Worm (Caenorhabditis elegans) whole organism, L4 larva: ENCODE data around the gene srz-63.

ENCODE experiments used
- D1046.2 ChIP-seq: fragments of 200-800 bp; sonication (Bioruptor generic); IDR thresholded peaks from 2 replicates; pipeline ENCODE4 v1.3.6; 2022; ENCODE audit warnings: missing genetic modification characterization, missing compliant biosample characterization
- F37D6.2 ChIP-seq: sonication (generic microtip); optimal IDR thresholded peaks from 2 replicates; lab custom pipeline; 2016; ENCODE audit warnings: mild to moderate bottlenecking, missing genetic modification characterization, missing compliant biosample characterization
- T20F7.1 ChIP-seq: fragments of 200-800 bp; sonication (Bioruptor generic); optimal IDR thresholded peaks from 2 replicates; lab custom pipeline; 2018; ENCODE audit warnings: mild to moderate bottlenecking, missing genetic modification characterization, missing compliant biosample characterization
- T26A8.4 ChIP-seq: fragments of 200-800 bp; sonication (Bioruptor generic); IDR thresholded peaks from 2 replicates; pipeline ENCODE4 v1.3.6; 2022; ENCODE audit warnings: missing genetic modification characterization, missing compliant biosample characterization
- Y105C5A.15 ChIP-seq: fragments of 200-800 bp; sonication (Bioruptor generic); IDR thresholded peaks from 2 replicates; pipeline ENCODE4 v1.3.6; 2022; ENCODE audit warnings: missing genetic modification characterization, missing compliant biosample characterization
- Y48G9A.11 ChIP-seq: fragments of 200-800 bp; sonication (Bioruptor generic); IDR thresholded peaks from 2 replicates; pipeline ENCODE4 v1.3.6; 2022; ENCODE audit warnings: missing genetic modification reagents, missing genetic modification characterization, missing compliant biosample characterization
- Y5F2A.4 ChIP-seq: fragments of 200-800 bp; sonication (Bioruptor generic); optimal IDR thresholded peaks from 2 replicates; lab custom pipeline; 2018; ENCODE audit warnings: mild to moderate bottlenecking, missing genetic modification characterization, missing compliant biosample characterization
- ZK337.2 ChIP-seq: fragments of 200-800 bp; sonication (Bioruptor generic); IDR thresholded peaks from 2 replicates; pipeline ENCODE4 v1.3.6; 2022; ENCODE audit warnings: missing genetic modification reagents, missing genetic modification characterization, missing compliant biosample characterization
- aha-1 ChIP-seq: fragments of 150-350 bp; peaks from one replicate; lab custom pipeline; 2014; ENCODE audit warnings: missing biosample characterization, missing genetic modification characterization
- ceh-28 ChIP-seq: fragments of 150-350 bp; optimal IDR thresholded peaks from 2 replicates; lab custom pipeline; 2014; ENCODE audit warnings: missing biosample characterization, missing genetic modification reagents, missing genetic modification characterization
- ceh-32 ChIP-seq: sonication (generic microtip); optimal IDR thresholded peaks from 2 replicates; lab custom pipeline; 2016; ENCODE audit warnings: mild to moderate bottlenecking, missing genetic modification characterization, missing compliant biosample characterization; ENCODE audit not compliant: poor library complexity
- ceh-82 ChIP-seq: sonication (generic microtip); optimal IDR thresholded peaks from 2 replicates; lab custom pipeline; 2017; ENCODE audit warnings: missing biosample characterization, missing genetic modification characterization
- ces-1 ChIP-seq: fragments of 150-350 bp; sonication (generic microtip); optimal IDR thresholded peaks from 4 replicates; lab custom pipeline; 2014; ENCODE audit warnings: missing biosample characterization, missing genetic modification reagents, missing genetic modification characterization
- cey-2 ChIP-seq: sonication (generic microtip); optimal IDR thresholded peaks from 3 replicates; lab custom pipeline; 2017; ENCODE audit warnings: missing genetic modification characterization, mild to moderate bottlenecking, missing compliant biosample characterization, antibody characterized with exemption, borderline replicate concordance; ENCODE audit not compliant: insufficient read depth
- daf-12 ChIP-seq: fragments of 150-350 bp; optimal IDR thresholded peaks from 2 replicates; lab custom pipeline; 2014; ENCODE audit warnings: missing biosample characterization, missing genetic modification reagents, missing genetic modification characterization
- daf-16 ChIP-seq, 3 experiments: sonication (generic microtip); optimal IDR thresholded peaks; 2 replicates each; lab custom pipeline; 2016 to 2017; ENCODE audit warnings: missing genetic modification characterization in 3 of 3, missing genetic modification reagents in 3 of 3, mild to moderate bottlenecking in 2 of 3, missing compliant biosample characterization in 2 of 3, missing biosample characterization in 1 of 3, moderate library complexity in 1 of 3
- daf-8 ChIP-seq: fragments of 200-800 bp; sonication (Bioruptor generic); IDR thresholded peaks from 2 replicates; pipeline ENCODE4 v1.3.6; 2022; ENCODE audit warnings: missing genetic modification characterization, missing compliant biosample characterization
- dmd-6 ChIP-seq: fragments of 200-800 bp; sonication (Bioruptor generic); IDR thresholded peaks from 2 replicates; pipeline ENCODE4 v1.3.6; 2022; ENCODE audit warnings: missing genetic modification reagents, missing genetic modification characterization, missing compliant biosample characterization
- dmd-9 ChIP-seq: fragments of 200-800 bp; sonication (Bioruptor generic); IDR thresholded peaks from 2 replicates; pipeline ENCODE4 v1.3.6; 2022; ENCODE audit warnings: missing genetic modification reagents, missing genetic modification characterization, missing compliant biosample characterization
- dve-1 ChIP-seq: sonication (generic microtip); optimal IDR thresholded peaks from 2 replicates; lab custom pipeline; 2017; ENCODE audit warnings: antibody characterized with exemption, mild to moderate bottlenecking, missing genetic modification characterization, missing compliant biosample characterization; ENCODE audit not compliant: insufficient read depth
- egl-27 ChIP-seq: sonication (generic microtip); optimal IDR thresholded peaks from 3 replicates; lab custom pipeline; 2017; ENCODE audit warnings: missing biosample characterization, missing genetic modification reagents, missing genetic modification characterization
- egl-43 ChIP-seq: fragments of 200-800 bp; sonication (Bioruptor generic); IDR thresholded peaks from 2 replicates; pipeline ENCODE4 v1.3.6; 2022; ENCODE audit warnings: missing genetic modification reagents, missing genetic modification characterization, missing compliant biosample characterization
- hlh-30 ChIP-seq: sonication (generic microtip); optimal IDR thresholded peaks from 2 replicates; lab custom pipeline; 2017; ENCODE audit warnings: antibody characterized with exemption, mild to moderate bottlenecking, missing genetic modification characterization, missing compliant biosample characterization; ENCODE audit not compliant: insufficient read depth
- lim-7 ChIP-seq: fragments of 200-800 bp; sonication (Bioruptor generic); IDR thresholded peaks from 2 replicates; pipeline ENCODE4 v1.3.6; 2022; ENCODE audit warnings: missing genetic modification characterization, missing compliant biosample characterization
- lin-1 ChIP-seq: fragments of 200-800 bp; sonication (Bioruptor generic); IDR thresholded peaks from 2 replicates; pipeline ENCODE4 v1.3.6; 2022; ENCODE audit warnings: missing genetic modification reagents, missing genetic modification characterization, missing compliant biosample characterization
- lin-29 ChIP-seq: fragments of 200-800 bp; sonication (Bioruptor generic); IDR thresholded peaks from 2 replicates; pipeline ENCODE4 v1.3.6; 2022; ENCODE audit warnings: missing genetic modification reagents, missing genetic modification characterization, missing compliant biosample characterization
- lir-3 ChIP-seq: sonication (generic microtip); optimal IDR thresholded peaks from 2 replicates; lab custom pipeline; 2016; ENCODE audit warnings: mild to moderate bottlenecking, missing genetic modification characterization, missing compliant biosample characterization
- lsy-2 ChIP-seq, 2 experiments: fragments of 150-350 bp in 1 of 2; sonication (generic microtip) in 1 of 2; optimal IDR thresholded peaks; 2 replicates each; lab custom pipeline; 2014 to 2017; ENCODE audit warnings: missing biosample characterization in 2 of 2, missing genetic modification characterization in 2 of 2
- madf-5 ChIP-seq, 2 experiments: fragments of 200-800 bp; sonication (Bioruptor generic); IDR thresholded peaks; 2 replicates each; pipeline ENCODE4 v1.3.6; 2022; ENCODE audit warnings: missing compliant biosample characterization in 2 of 2, missing genetic modification characterization in 2 of 2
- madf-9 ChIP-seq: fragments of 200-800 bp; sonication (Bioruptor generic); conservative IDR thresholded peaks from 2 replicates; pipeline ENCODE4 v1.3.6; 2022; ENCODE audit warnings: missing genetic modification reagents, missing genetic modification characterization, missing compliant biosample characterization
- mdt-29 ChIP-seq: fragments of 200-800 bp; sonication (Bioruptor generic); IDR thresholded peaks from 2 replicates; pipeline ENCODE4 v1.3.6; 2022; ENCODE audit warnings: missing genetic modification reagents, missing genetic modification characterization, missing compliant biosample characterization
- mep-1 ChIP-seq: fragments of 150-350 bp; sonication (generic microtip); optimal IDR thresholded peaks from 3 replicates; lab custom pipeline; 2014; ENCODE audit warnings: missing biosample characterization, missing genetic modification characterization
- nhr-111 ChIP-seq: fragments of 200-800 bp; sonication (Bioruptor generic); optimal IDR thresholded peaks from 2 replicates; lab custom pipeline; 2018; ENCODE audit warnings: mild to moderate bottlenecking, missing genetic modification characterization, missing compliant biosample characterization
- nhr-42 ChIP-seq: fragments of 200-800 bp; sonication (Bioruptor generic); IDR thresholded peaks from 2 replicates; pipeline ENCODE4 v1.3.6; 2022; ENCODE audit warnings: missing genetic modification characterization, missing compliant biosample characterization
- nhr-48 ChIP-seq: sonication (generic microtip); optimal IDR thresholded peaks from 2 replicates; lab custom pipeline; 2016; ENCODE audit warnings: mild to moderate bottlenecking, missing genetic modification characterization, missing compliant biosample characterization
- pha-4 ChIP-seq, 2 experiments: fragments of 150-350 bp in 1 of 2; fragments of 200-800 bp in 1 of 2; sonication (Bioruptor generic) in 1 of 2; IDR thresholded peaks in 1 of 2; optimal IDR thresholded peaks in 1 of 2; 2 replicates each; pipeline versions ENCODE4 v1.3.6 to Lab custom; 2014 to 2022; ENCODE audit warnings: missing genetic modification characterization in 2 of 2, missing genetic modification reagents in 2 of 2, missing biosample characterization in 1 of 2, missing compliant biosample characterization in 1 of 2
- php-3 ChIP-seq: fragments of 200-800 bp; sonication (Bioruptor generic); IDR thresholded peaks from 2 replicates; pipeline ENCODE4 v1.3.6; 2022; ENCODE audit warnings: missing genetic modification reagents, missing genetic modification characterization, missing compliant biosample characterization
- rbr-2 ChIP-seq: sonication (generic microtip); optimal IDR thresholded peaks from 2 replicates; lab custom pipeline; 2016; ENCODE audit warnings: missing genotype, missing genetic modification characterization, missing compliant biosample characterization
- sdz-12 ChIP-seq: fragments of 200-800 bp; sonication (Bioruptor generic); optimal IDR thresholded peaks from 2 replicates; lab custom pipeline; 2018; ENCODE audit warnings: mild to moderate bottlenecking, missing genetic modification characterization, missing compliant biosample characterization
- set-16 ChIP-seq: fragments of 200-800 bp; sonication (Bioruptor generic); IDR thresholded peaks from 2 replicates; pipeline ENCODE4 v1.3.6; 2022; ENCODE audit warnings: missing genetic modification reagents, missing genetic modification characterization, missing compliant biosample characterization
- spr-3 ChIP-seq: fragments of 200-800 bp; sonication (Bioruptor generic); optimal IDR thresholded peaks from 2 replicates; lab custom pipeline; 2018; ENCODE audit warnings: mild to moderate bottlenecking, missing genetic modification characterization, missing compliant biosample characterization
- tag-97 ChIP-seq: fragments of 200-800 bp; sonication (Bioruptor generic); IDR thresholded peaks from 2 replicates; pipeline ENCODE4 v1.3.6; 2022; ENCODE audit warnings: missing genetic modification characterization, missing compliant biosample characterization
- zfp-3 ChIP-seq: fragments of 200-800 bp; sonication (Bioruptor generic); conservative IDR thresholded peaks from 2 replicates; pipeline ENCODE4 v1.3.6; 2022; ENCODE audit warnings: missing genetic modification reagents, missing genetic modification characterization, missing compliant biosample characterization
- zip-11 ChIP-seq: fragments of 200-800 bp; sonication (Bioruptor generic); IDR thresholded peaks from 2 replicates; pipeline ENCODE4 v1.3.6; 2022; ENCODE audit warnings: missing genetic modification characterization, missing compliant biosample characterization

srz-63 gene

ce11 chrII:1322283-1323173 lies 44.1 kb downstream of the srz-63 start (continued):
- TF ChIP-seq madf-5 (GFP tag; IDR thresholded peaks at IDR 0.05; lab: Robert Waterston, UW): 0 out of 4 replicates have a peak, but pooled peaks of 1 of the 2 experiments have one; percentile 53
- peak; percentile 55 for TF ChIP-seq set-16 (GFP tag; lab: Robert Waterston, UW)
- no peak; the same call in 1 of the 2 replicates for TF ChIP-seq egl-43 (GFP tag; lab: Robert Waterston, UW)
- TF ChIP-seq Y105C5A.15 (GFP tag; lab: Robert Waterston, UW): 0 out of 2 replicates have a peak, but pooled peaks have one; percentile 10
- TF ChIP-seq T20F7.1 (GFP tag; lab: Kevin White, UChicago): no peak

- no peak for TF ChIP-seq egl-43 (GFP tag; lab: Robert Waterston, UW)
- 0 out of 2 replicates have a peak, but pooled peaks have one; percentile 8 for TF ChIP-seq ZK337.2 (GFP tag; lab: Robert Waterston, UW)
- TF ChIP-seq cey-2 (tag; lab: Kevin White, UChicago): no peak
- no peak for TF ChIP-seq lin-29 (GFP tag; lab: Robert Waterston, UW)
- TF ChIP-seq pha-4 (GFP tag; IDR thresholded peaks at IDR 0.05; lab: Robert Waterston, UW): peak; percentile 20; the same call in 1 of the 2 replicates
- TF ChIP-seq pha-4 (tag; optimal IDR thresholded peaks at IDR 0.05; lab: Kevin White, UChicago): no peak
- TF ChIP-seq nhr-42 (GFP tag; lab: Robert Waterston, UW): no peak
- no peak for TF ChIP-seq madf-5 (GFP tag; IDR thresholded peaks at IDR 0.05; lab: Robert Waterston, UW)
- no peak for TF ChIP-seq Y5F2A.4 (GFP tag; lab: Kevin White, UChicago)
- TF ChIP-seq lim-7 (GFP tag; lab: Robert Waterston, UW): 0 out of 2 replicates have a peak, but pooled peaks have one; percentile 4
- no peak for TF ChIP-seq sdz-12 (GFP tag; lab: Kevin White, UChicago)
- TF ChIP-seq daf-8 (GFP tag; lab: Robert Waterston, UW): no peak
- no peak for TF ChIP-seq daf-12
- peak; percentile 72 for TF ChIP-seq mep-1
- TF ChIP-seq nhr-111 (GFP tag; lab: Kevin White, UChicago): no peak
- no peak for TF ChIP-seq dmd-9 (GFP tag; lab: Robert Waterston, UW)
- no peak for TF ChIP-seq zfp-3 (GFP tag; lab: Robert Waterston, UW)
- no peak for TF ChIP-seq ceh-32
- TF ChIP-seq madf-9 (GFP tag; lab: Robert Waterston, UW): no peak
- TF ChIP-seq egl-27 (tag; lab: Kevin White, UChicago): no peak
- TF ChIP-seq php-3 (GFP tag; lab: Robert Waterston, UW): no peak
- TF ChIP-seq dve-1 (tag; lab: Kevin White, UChicago): peak; percentile 14
- TF ChIP-seq dmd-6 (GFP tag; lab: Robert Waterston, UW): 0 out of 2 replicates have a peak, but pooled peaks have one; percentile 15
- peak in 1 of 2 experiments; percentile 58 for TF ChIP-seq lsy-2 (tag; optimal IDR thresholded peaks at IDR 0.05; lab: Kevin White, UChicago)
- TF ChIP-seq hlh-30 (tag; lab: Kevin White, UChicago): peak; percentile 19
- TF ChIP-seq aha-1: peak; percentile 94
- TF ChIP-seq rbr-2 (tag; lab: Kevin White, UChicago): peak; percentile 37
- TF ChIP-seq D1046.2 (GFP tag; lab: Robert Waterston, UW): no peak
- no peak for TF ChIP-seq tag-97 (GFP tag; lab: Robert Waterston, UW)
- TF ChIP-seq nhr-48 (tag; lab: Kevin White, UChicago): no peak
- TF ChIP-seq ceh-82 (tag; lab: Kevin White, UChicago): no peak
- peak; percentile 77 for TF ChIP-seq ces-1 (GFP tag; lab: Kevin White, UChicago)
- TF ChIP-seq Y48G9A.11 (GFP tag; lab: Robert Waterston, UW): 0 out of 2 replicates have a peak, but pooled peaks have one; percentile 10
- TF ChIP-seq mdt-29: no peak
- no peak for TF ChIP-seq T26A8.4 (GFP tag; lab: Robert Waterston, UW)
- peak; percentile 22 for TF ChIP-seq F37D6.2 (tag; lab: Kevin White, UChicago)
- TF ChIP-seq daf-16 (GFP tag; optimal IDR thresholded peaks at IDR 0.05; lab: Kevin White, UChicago): peak in 1 of 2 experiments; percentile 1
- TF ChIP-seq daf-16 (tag; optimal IDR thresholded peaks at IDR 0.05; lab: Kevin White, UChicago): no peak
- TF ChIP-seq spr-3 (GFP tag; lab: Kevin White, UChicago): no peak
- no peak for TF ChIP-seq lir-3 (tag; lab: Kevin White, UChicago)
- no peak for TF ChIP-seq zip-11 (GFP tag; lab: Robert Waterston, UW)
- TF ChIP-seq ceh-28 (tag; lab: Kevin White, UChicago): no peak
- TF ChIP-seq lin-1: no peak
Measured at ce11 chrII:1323190-1323651, 44.8 kb downstream of the srz-63 start.
